Worm (Caenorhabditis elegans) whole organism, L2 larva: ENCODE data around the gene crb-1.

Experiments
- ama-1 ChIP-seq: fragments of 150-350 bp; optimal IDR thresholded peaks from 2 replicates; lab custom pipeline; 2018; ENCODE audit warnings: inconsistent platforms
- ceh-82 ChIP-seq: fragments of 150-350 bp; optimal IDR thresholded peaks from 2 replicates; lab custom pipeline; 2014; ENCODE audit warnings: missing biosample characterization, missing genetic modification characterization
- egl-27 ChIP-seq: sonication (generic microtip); optimal IDR thresholded peaks from 3 replicates; lab custom pipeline; 2017; ENCODE audit warnings: missing biosample characterization, missing genetic modification reagents, missing genetic modification characterization
- elt-1 ChIP-seq: fragments of 150-350 bp; optimal IDR thresholded peaks from 2 replicates; lab custom pipeline; 2014; ENCODE audit warnings: missing biosample characterization, missing genetic modification characterization
- lin-11 ChIP-seq: fragments of 150-350 bp; sonication (generic microtip); optimal IDR thresholded peaks from 2 replicates; lab custom pipeline; 2014; ENCODE audit warnings: missing biosample characterization, missing genetic modification characterization, inconsistent platforms, mixed read lengths
- lin-13 ChIP-seq: fragments of 150-350 bp; optimal IDR thresholded peaks from 2 replicates; lab custom pipeline; 2014; ENCODE audit warnings: missing biosample characterization, missing genetic modification reagents, missing genetic modification characterization
- skn-1 ChIP-seq: sonication (generic microtip); optimal IDR thresholded peaks from 2 replicates; lab custom pipeline; 2017; ENCODE audit warnings: missing biosample characterization, missing genetic modification characterization
- snpc-4 ChIP-seq: fragments of 150-350 bp; optimal IDR thresholded peaks from 2 replicates; lab custom pipeline; 2014; ENCODE audit warnings: missing biosample characterization, missing genetic modification characterization
- unc-39 ChIP-seq: fragments of 150-350 bp; optimal IDR thresholded peaks from 2 replicates; lab custom pipeline; 2014; ENCODE audit warnings: missing biosample characterization, missing genetic modification characterization

DNA sequence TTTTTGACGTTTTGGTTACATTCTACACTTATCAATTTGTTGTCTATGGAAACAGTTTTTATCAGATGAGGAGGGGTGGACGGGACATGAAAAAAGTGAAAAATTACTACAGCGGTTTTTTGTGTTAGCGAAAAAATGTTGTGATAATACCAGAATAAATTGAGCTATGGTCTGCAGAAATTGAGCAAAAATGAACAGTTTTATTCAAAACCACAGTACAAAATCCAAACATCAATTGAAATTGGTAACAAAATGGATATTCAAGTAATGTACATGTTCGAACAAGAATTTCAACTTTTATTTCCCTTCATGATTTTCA, 10.7 kb upstream of the crb-1 start:
- TF ChIP-seq egl-27 (tag; lab: Kevin White, UChicago) (no peak), lin-13 (GFP tag; lab: Kevin White, UChicago) (no peak), lin-11 (no peak), snpc-4 (tag; lab: Kevin White, UChicago) (no peak), ama-1 (lab: Kevin White, UChicago) (no peak), ceh-82 (tag; lab: Kevin White, UChicago) (no peak), unc-39 (tag; lab: Kevin White, UChicago) (no peak), elt-1 (tag; lab: Kevin White, UChicago) (no peak), skn-1 (tag; lab: Kevin White, UChicago) (no peak)
